Fruit fly (Drosophila melanogaster) whole organism, embryonic: Measurements from ENCODE around the gene tplus3a.

Source experiments
- BEAF-32 ChIP-seq: fragments of 200-800 bp; sonication (Bioruptor generic); optimal IDR thresholded peaks from 3 replicates; lab custom pipeline; 2017; ENCODE audit warnings: missing biosample characterization, missing genetic modification characterization, mild to moderate bottlenecking, moderate library complexity, missing genetic modification reagents
- C15 ChIP-seq: fragments of 200-800 bp; sonication (Bioruptor generic); IDR thresholded peaks from 3 replicates; pipeline ENCODE4 v1.3.6; 2022; ENCODE audit warnings: missing biosample characterization, missing genetic modification characterization
- CG1024 ChIP-seq: fragments of 200-800 bp; sonication (Bioruptor generic); IDR thresholded peaks from 2 replicates; pipeline ENCODE4 v1.3.6; 2022; ENCODE audit warnings: missing biosample characterization, missing genetic modification characterization
- CG12071 ChIP-seq: fragments of 200-800 bp; sonication (Bioruptor generic); optimal IDR thresholded peaks from 3 replicates; lab custom pipeline; 2018; ENCODE audit warnings: missing biosample characterization, mild to moderate bottlenecking, missing genetic modification characterization
- CG12769 ChIP-seq: fragments of 200-800 bp; sonication (Bioruptor generic); optimal IDR thresholded peaks from 2 replicates; lab custom pipeline; 2019; ENCODE audit warnings: missing biosample characterization, mild to moderate bottlenecking, missing genetic modification characterization, moderate library complexity
- CG13287 ChIP-seq: fragments of 200-800 bp; sonication (Bioruptor generic); IDR thresholded peaks from 2 replicates; pipeline ENCODE4 v1.3.6; 2022; ENCODE audit warnings: missing biosample characterization, missing genetic modification characterization; ENCODE audit not compliant: partially characterized antibody
- CG13296 ChIP-seq: fragments of 200-800 bp; sonication (Bioruptor generic); optimal IDR thresholded peaks from 3 replicates; lab custom pipeline; 2018; ENCODE audit warnings: missing biosample characterization, mild to moderate bottlenecking, missing genetic modification characterization
- CG13894 ChIP-seq: fragments of 200-800 bp; sonication (Bioruptor generic); optimal IDR thresholded peaks from 3 replicates; lab custom pipeline; 2018; ENCODE audit warnings: missing biosample characterization, mild to moderate bottlenecking, missing genetic modification characterization, moderate library complexity
- CG14860 ChIP-seq: fragments of 200-800 bp; sonication (Bioruptor generic); IDR thresholded peaks from 3 replicates; pipeline ENCODE4 v1.3.6; 2022; ENCODE audit warnings: missing biosample characterization, missing genetic modification characterization; ENCODE audit not compliant: partially characterized antibody
- CG15696 ChIP-seq: fragments of 200-800 bp; sonication (Bioruptor generic); optimal IDR thresholded peaks from 2 replicates; lab custom pipeline; 2019; ENCODE audit warnings: missing biosample characterization, mild to moderate bottlenecking, missing genetic modification characterization, moderate library complexity
- CG33213 ChIP-seq: fragments of 200-800 bp; sonication (Bioruptor generic); optimal IDR thresholded peaks from 3 replicates; lab custom pipeline; 2016; ENCODE audit warnings: missing biosample characterization, missing genetic modification characterization
- CG3407 ChIP-seq: fragments of 200-800 bp; sonication (Bioruptor generic); optimal IDR thresholded peaks from 2 replicates; lab custom pipeline; 2018; ENCODE audit warnings: missing biosample characterization, mild to moderate bottlenecking, missing genetic modification characterization
- CG34422 ChIP-seq: fragments of 200-800 bp; sonication (Bioruptor generic); IDR thresholded peaks from 3 replicates; pipeline ENCODE4 v1.3.6; 2022; ENCODE audit warnings: missing biosample characterization, missing genetic modification characterization
- CG42726 ChIP-seq: fragments of 200-800 bp; sonication (Bioruptor generic); IDR thresholded peaks from 2 replicates; pipeline ENCODE4 v1.3.6; 2022; ENCODE audit warnings: missing biosample characterization, missing genetic modification characterization; ENCODE audit not compliant: partially characterized antibody
- CG4360 ChIP-seq: fragments of 200-800 bp; sonication (Bioruptor generic); IDR thresholded peaks from 2 replicates; pipeline ENCODE4 v1.3.6; 2022; ENCODE audit warnings: missing biosample characterization, missing genetic modification characterization
- CG4424 ChIP-seq: fragments of 200-800 bp; sonication (Bioruptor generic); optimal IDR thresholded peaks from 3 replicates; lab custom pipeline; 2016; ENCODE audit warnings: missing biosample characterization, missing genetic modification characterization
- CG6791 ChIP-seq: fragments of 200-800 bp; sonication (Bioruptor generic); IDR thresholded peaks from 3 replicates; pipeline ENCODE4 v1.3.6; 2022; ENCODE audit warnings: missing biosample characterization, missing genetic modification characterization; ENCODE audit not compliant: partially characterized antibody
- CG7839 ChIP-seq: fragments of 200-800 bp; sonication (Bioruptor generic); optimal IDR thresholded peaks from 3 replicates; lab custom pipeline; 2018; ENCODE audit warnings: missing biosample characterization, mild to moderate bottlenecking, missing genetic modification characterization, moderate library complexity
- CG8089 ChIP-seq: fragments of 200-800 bp; sonication (Bioruptor generic); optimal IDR thresholded peaks from 3 replicates; lab custom pipeline; 2016; ENCODE audit warnings: missing biosample characterization, missing genetic modification characterization
- CG8290 ChIP-seq, 3 experiments: fragments of 200-800 bp; sonication (Bioruptor generic); optimal IDR thresholded peaks; 2 replicates each; lab custom pipeline; 2016 to 2019; ENCODE audit warnings: missing biosample characterization in 3 of 3, missing genetic modification characterization in 3 of 3, mild to moderate bottlenecking in 2 of 3, moderate library complexity in 1 of 3
- CG8944 ChIP-seq: fragments of 200-800 bp; sonication (Bioruptor generic); optimal IDR thresholded peaks from 3 replicates; lab custom pipeline; 2016; ENCODE audit warnings: missing biosample characterization, missing genetic modification characterization
- CG9817 ChIP-seq: fragments of 200-800 bp; sonication (Bioruptor generic); optimal IDR thresholded peaks from 2 replicates; lab custom pipeline; 2018; ENCODE audit warnings: missing biosample characterization, mild to moderate bottlenecking, missing genetic modification characterization, moderate library complexity
- Fer1 ChIP-seq: fragments of 200-800 bp; sonication (Bioruptor generic); optimal IDR thresholded peaks from 2 replicates; lab custom pipeline; 2017; ENCODE audit warnings: missing biosample characterization, mild to moderate bottlenecking, missing genetic modification characterization
- HLH54F ChIP-seq: fragments of 200-800 bp; sonication (Bioruptor generic); optimal IDR thresholded peaks from 3 replicates; lab custom pipeline; 2016; ENCODE audit warnings: missing biosample characterization, missing genetic modification characterization
- HmgZ ChIP-seq: fragments of 200-800 bp; sonication (Bioruptor generic); optimal IDR thresholded peaks from 2 replicates; lab custom pipeline; 2018; ENCODE audit warnings: missing biosample characterization, mild to moderate bottlenecking, missing genetic modification characterization
- Hsf ChIP-seq: fragments of 200-800 bp; sonication (Bioruptor generic); optimal IDR thresholded peaks from 3 replicates; lab custom pipeline; 2016; ENCODE audit warnings: missing biosample characterization, missing genetic modification characterization
- MBD-R2 ChIP-seq: fragments of 200-800 bp; sonication (Bioruptor generic); IDR thresholded peaks from 2 replicates; pipeline ENCODE4 v1.3.6; 2022; ENCODE audit warnings: missing biosample characterization, missing genetic modification characterization
- MESR4 ChIP-seq: fragments of 200-800 bp; sonication (Bioruptor generic); optimal IDR thresholded peaks from 2 replicates; lab custom pipeline; 2018; ENCODE audit warnings: missing biosample characterization, mild to moderate bottlenecking, missing genetic modification characterization, moderate library complexity
- Mrtf ChIP-seq: fragments of 200-800 bp; sonication (Bioruptor generic); IDR thresholded peaks from 3 replicates; pipeline ENCODE4 v1.3.6; 2022; ENCODE audit warnings: missing biosample characterization, missing genetic modification characterization
- Neu2 ChIP-seq: fragments of 200-800 bp; sonication (Bioruptor generic); optimal IDR thresholded peaks from 3 replicates; lab custom pipeline; 2016; ENCODE audit warnings: missing biosample characterization, missing genetic modification characterization, borderline replicate concordance
- Nf-YB ChIP-seq: fragments of 200-800 bp; sonication (Bioruptor generic); optimal IDR thresholded peaks from 3 replicates; lab custom pipeline; 2019; ENCODE audit warnings: missing biosample characterization, mild to moderate bottlenecking, missing genetic modification characterization, moderate library complexity
- Pdp1 ChIP-seq, 2 experiments: fragments of 200-800 bp; sonication (Bioruptor generic); optimal IDR thresholded peaks; 3 replicates each; lab custom pipeline; 2016; ENCODE audit warnings: missing biosample characterization in 2 of 2, missing genetic modification characterization in 2 of 2, mild to moderate bottlenecking in 1 of 2, moderate library complexity in 1 of 2
- Trl ChIP-seq, 3 experiments: fragments of >200 bp in 2 of 3; fragments of 200-800 bp in 1 of 3; sonication (Bioruptor generic) in 1 of 3; optimal IDR thresholded peaks; 2 replicates in 1 of 3; 3 replicates in 2 of 3; lab custom pipeline; 2016 to 2017; ENCODE audit warnings: missing biosample characterization in 1 of 3, missing genetic modification characterization in 1 of 3
- bowl ChIP-seq: fragments of 200-800 bp; sonication (Bioruptor generic); IDR thresholded peaks from 2 replicates; pipeline ENCODE4 v1.3.6; 2022; ENCODE audit warnings: missing biosample characterization, missing genetic modification characterization
- crol ChIP-seq: fragments of 200-800 bp; sonication (Bioruptor generic); IDR thresholded peaks from 2 replicates; pipeline ENCODE4 v1.3.6; 2022; ENCODE audit warnings: missing biosample characterization, missing genetic modification characterization
- dan ChIP-seq: fragments of 200-800 bp; sonication (Bioruptor generic); IDR thresholded peaks from 2 replicates; pipeline ENCODE4 v1.3.6; 2022; ENCODE audit warnings: missing biosample characterization, missing genetic modification characterization
- dati ChIP-seq: fragments of 200-800 bp; sonication (Bioruptor generic); IDR thresholded peaks from 2 replicates; pipeline ENCODE4 v1.3.6; 2022; ENCODE audit warnings: missing biosample characterization, missing genetic modification characterization
- dysf ChIP-seq: fragments of 200-800 bp; sonication (Bioruptor generic); IDR thresholded peaks from 3 replicates; pipeline ENCODE4 v1.3.6; 2022; ENCODE audit warnings: missing biosample characterization, missing genetic modification characterization
- gfzf ChIP-seq: fragments of 200-800 bp; sonication (Bioruptor generic); optimal IDR thresholded peaks from 2 replicates; lab custom pipeline; 2016; ENCODE audit warnings: missing biosample characterization, mild to moderate bottlenecking, missing genetic modification characterization, moderate library complexity
- hbn ChIP-seq: fragments of 200-800 bp; sonication (Bioruptor generic); IDR thresholded peaks from 2 replicates; pipeline ENCODE4 v1.3.6; 2022; ENCODE audit warnings: missing biosample characterization, missing genetic modification characterization; ENCODE audit not compliant: partially characterized antibody
- inv ChIP-seq: fragments of 200-800 bp; sonication (Bioruptor generic); IDR thresholded peaks from 2 replicates; pipeline ENCODE4 v1.3.6; 2022; ENCODE audit warnings: missing biosample characterization, missing genetic modification characterization; ENCODE audit not compliant: partially characterized antibody
- jumu ChIP-seq: fragments of 200-800 bp; sonication (Bioruptor generic); optimal IDR thresholded peaks from 3 replicates; lab custom pipeline; 2016; ENCODE audit warnings: missing biosample characterization, missing genetic modification characterization
- peb ChIP-seq: fragments of 200-800 bp; sonication (Bioruptor generic); IDR thresholded peaks from 2 replicates; pipeline ENCODE4 v1.3.6; 2022; ENCODE audit warnings: missing biosample characterization, missing genetic modification characterization
- phol ChIP-seq: fragments of 200-800 bp; sonication (Bioruptor generic); optimal IDR thresholded peaks from 3 replicates; lab custom pipeline; 2018; ENCODE audit warnings: missing biosample characterization, mild to moderate bottlenecking, missing genetic modification characterization, moderate library complexity
- pzg ChIP-seq: fragments of 200-800 bp; sonication (Bioruptor generic); optimal IDR thresholded peaks from 3 replicates; lab custom pipeline; 2018; ENCODE audit warnings: missing biosample characterization, mild to moderate bottlenecking, missing genetic modification characterization, moderate library complexity
- slbo ChIP-seq: fragments of 200-800 bp; sonication (Bioruptor generic); IDR thresholded peaks from 2 replicates; pipeline ENCODE4 v1.3.6; 2022; ENCODE audit warnings: missing biosample characterization, missing genetic modification characterization
- so ChIP-seq: fragments of 200-800 bp; sonication (Bioruptor generic); IDR thresholded peaks from 3 replicates; pipeline ENCODE4 v1.3.6; 2022; ENCODE audit warnings: missing biosample characterization, missing genetic modification characterization

tplus3a gene

DNA sequence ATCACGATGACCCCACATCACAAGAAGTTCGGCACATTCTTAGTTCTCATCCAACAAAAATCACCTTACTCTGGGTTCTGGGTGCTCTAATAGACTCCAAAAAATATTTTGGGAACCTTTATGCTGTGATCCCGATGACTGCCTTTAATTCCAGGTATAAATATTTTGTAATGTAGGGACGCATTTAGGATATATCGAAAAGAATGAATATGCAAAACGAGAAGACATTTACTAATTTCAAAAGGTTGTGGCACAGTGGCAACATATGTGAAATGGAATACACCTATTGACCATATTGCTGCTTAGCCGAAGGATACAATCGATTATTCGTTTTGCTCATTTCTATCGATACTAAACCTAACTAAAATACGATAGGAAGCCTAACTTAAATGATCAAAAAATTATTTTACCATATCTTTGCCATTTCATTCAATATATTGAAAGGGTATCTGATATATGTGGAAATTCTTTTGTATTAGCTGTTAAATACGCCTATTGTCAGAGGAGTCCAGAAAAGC, 50.0 kb downstream of the tplus3a start, which contains the start of gene CG3651 (continued):
- TF ChIP-seq BEAF-32: peak; percentile 63
- TF ChIP-seq bowl (GFP tag; lab: Robert Waterston, UW): no peak
- TF ChIP-seq dan (GFP tag; lab: Robert Waterston, UW): no peak
- no peak for TF ChIP-seq slbo (GFP tag; lab: Robert Waterston, UW)
- no peak for TF ChIP-seq Mrtf (GFP tag; lab: Robert Waterston, UW)
- TF ChIP-seq CG1024 (GFP tag; lab: Robert Waterston, UW): peak; percentile 86
- TF ChIP-seq peb: no peak
- TF ChIP-seq CG4424 (GFP tag; lab: Kevin White, UChicago): no peak
- no peak for TF ChIP-seq CG8944 (GFP tag; lab: Kevin White, UChicago)
- no peak for TF ChIP-seq CG3407
- peak; percentile 28 for TF ChIP-seq jumu
- no peak for TF ChIP-seq CG15696 (tag; lab: Kevin White, UChicago)
- TF ChIP-seq inv (GFP tag; lab: Robert Waterston, UW): no peak
- no peak for TF ChIP-seq CG8089 (GFP tag; lab: Kevin White, UChicago)
- TF ChIP-seq Nf-YB: no peak
- peak; percentile 13 for TF ChIP-seq Hsf (GFP tag; lab: Kevin White, UChicago)
- TF ChIP-seq hbn (GFP tag; lab: Robert Waterston, UW): peak; percentile 36
- TF ChIP-seq CG14860 (GFP tag; lab: Robert Waterston, UW): peak; percentile 21; the same call in 1 of the 3 replicates
- no peak for TF ChIP-seq dysf (GFP tag; lab: Robert Waterston, UW)
- TF ChIP-seq CG13296 (GFP tag; lab: Kevin White, UChicago): no peak
- TF ChIP-seq so (GFP tag; lab: Robert Waterston, UW): no peak
- peak; percentile 64 for TF ChIP-seq CG8290 (GFP tag; optimal IDR thresholded peaks at IDR 0.05; lab: Kevin White, UChicago)
- TF ChIP-seq CG8290 (tag; optimal IDR thresholded peaks at IDR 0.05; lab: Kevin White, UChicago): peak; percentile 33 to 34
- TF ChIP-seq Neu2 (GFP tag; lab: Kevin White, UChicago): peak; percentile 17
- no peak for TF ChIP-seq CG12071 (GFP tag; lab: Kevin White, UChicago)

dm6 chr2L:22121651-22122165, 50.8 kb downstream of the tplus3a start:
- TF ChIP-seq Pdp1 (GFP tag; optimal IDR thresholded peaks at IDR 0.05; lab: Kevin White, UChicago): peak in 1 of 2 experiments; percentile 41
- peak; percentile 6 for TF ChIP-seq Fer1 (GFP tag; lab: Kevin White, UChicago)
- peak; percentile 62 for TF ChIP-seq MBD-R2 (GFP tag; lab: Robert Waterston, UW)
- peak; percentile 93 for TF ChIP-seq MESR4 (GFP tag; lab: Kevin White, UChicago)
- TF ChIP-seq gfzf (GFP tag; lab: Kevin White, UChicago): peak; percentile 81
- TF ChIP-seq CG9817 (tag; lab: Kevin White, UChicago): peak; percentile 35
- TF ChIP-seq pzg (GFP tag; lab: Kevin White, UChicago): peak; percentile 73
- peak; percentile 29 for TF ChIP-seq CG7839 (tag; lab: Kevin White, UChicago)
- peak; percentile 64; the same call in 1 of the 3 replicates for TF ChIP-seq CG34422 (GFP tag; lab: Robert Waterston, UW)
- 0 out of 3 replicates have a peak, but pooled peaks have one; percentile 21 for TF ChIP-seq C15
- TF ChIP-seq CG42726: no peak; the same call in none of the 2 replicates
- TF ChIP-seq dati: no peak
- peak; percentile 2 for TF ChIP-seq CG12769
- peak; percentile 66 for TF ChIP-seq CG4360 (GFP tag; lab: Robert Waterston, UW)
- no peak for TF ChIP-seq HLH54F (GFP tag; lab: Kevin White, UChicago)
- TF ChIP-seq HmgZ (tag; lab: Kevin White, UChicago): peak; percentile 6
- peak; percentile 94 for TF ChIP-seq crol
- peak; percentile 36; the same call in 1 of the 2 replicates for TF ChIP-seq CG13287 (GFP tag; lab: Robert Waterston, UW)
- no peak for TF ChIP-seq CG12071 (GFP tag; lab: Kevin White, UChicago)
- no peak for TF ChIP-seq bowl (GFP tag; lab: Robert Waterston, UW)
- TF ChIP-seq Trl (optimal IDR thresholded peaks at IDR 0.05; lab: Kevin White, UChicago): no peak
- TF ChIP-seq Trl (GFP tag; optimal IDR thresholded peaks at IDR 0.05; lab: Kevin White, UChicago): peak; percentile 17
- TF ChIP-seq CG13894 (tag; lab: Kevin White, UChicago): peak; percentile 16
- peak; percentile 56 for TF ChIP-seq phol (tag; lab: Kevin White, UChicago)
- peak; percentile 54 for TF ChIP-seq CG33213 (GFP tag; lab: Kevin White, UChicago)
- 0 out of 3 replicates have a peak, but pooled peaks have one; percentile 14 for TF ChIP-seq CG6791 (GFP tag; lab: Robert Waterston, UW)
